Fruit fly (Drosophila melanogaster) whole organism, embryonic: Measurements from ENCODE around the gene CG16753.

Experiments
- B-H2 ChIP-seq: fragments of 200-800 bp; sonication (Bioruptor generic); optimal IDR thresholded peaks from 2 replicates; lab custom pipeline; 2018; ENCODE audit warnings: missing biosample characterization, mild to moderate bottlenecking, missing genetic modification characterization
- BEAF-32 ChIP-seq: fragments of 200-800 bp; sonication (Bioruptor generic); optimal IDR thresholded peaks from 3 replicates; lab custom pipeline; 2017; ENCODE audit warnings: missing biosample characterization, missing genetic modification characterization, mild to moderate bottlenecking, moderate library complexity, missing genetic modification reagents
- CG1024 ChIP-seq: fragments of 200-800 bp; sonication (Bioruptor generic); IDR thresholded peaks from 2 replicates; pipeline ENCODE4 v1.3.6; 2022; ENCODE audit warnings: missing biosample characterization, missing genetic modification characterization
- CG10321 ChIP-seq: fragments of 200-800 bp; sonication (Bioruptor generic); IDR thresholded peaks from 2 replicates; pipeline ENCODE4 v1.3.6; 2022; ENCODE audit warnings: missing biosample characterization, missing genetic modification characterization
- CG10543 ChIP-seq: fragments of 200-800 bp; sonication (Bioruptor generic); optimal IDR thresholded peaks from 3 replicates; lab custom pipeline; 2017; ENCODE audit warnings: missing biosample characterization, mild to moderate bottlenecking, missing genetic modification characterization, moderate library complexity
- CG11695 ChIP-seq: fragments of 200-800 bp; sonication (Bioruptor generic); IDR thresholded peaks from 3 replicates; pipeline ENCODE4 v1.3.6; 2022; ENCODE audit warnings: missing biosample characterization, missing genetic modification characterization
- CG12659 ChIP-seq: fragments of 200-800 bp; sonication (Bioruptor generic); optimal IDR thresholded peaks from 3 replicates; lab custom pipeline; 2017; ENCODE audit warnings: mild to moderate bottlenecking, missing biosample characterization, missing genetic modification reagents, missing genetic modification characterization
- CG1603 ChIP-seq: fragments of 200-800 bp; sonication (Bioruptor generic); optimal IDR thresholded peaks from 2 replicates; lab custom pipeline; 2019; ENCODE audit warnings: missing biosample characterization, mild to moderate bottlenecking, missing genetic modification characterization, moderate library complexity
- CG16813 ChIP-seq: fragments of 200-800 bp; sonication (Bioruptor generic); IDR thresholded peaks from 3 replicates; pipeline ENCODE4 v1.3.6; 2022; ENCODE audit warnings: missing biosample characterization, missing genetic modification characterization; ENCODE audit not compliant: partially characterized antibody
- CG17912 ChIP-seq: fragments of 200-800 bp; sonication (Bioruptor generic); optimal IDR thresholded peaks from 2 replicates; lab custom pipeline; 2018; ENCODE audit warnings: missing biosample characterization, mild to moderate bottlenecking, missing genetic modification characterization
- CG18262 ChIP-seq: fragments of 200-800 bp; optimal IDR thresholded peaks from 3 replicates; lab custom pipeline; 2019; ENCODE audit warnings: missing biosample characterization, mild to moderate bottlenecking, missing genetic modification characterization, moderate library complexity
- CG3065 ChIP-seq: fragments of 200-800 bp; sonication (Bioruptor generic); optimal IDR thresholded peaks from 2 replicates; lab custom pipeline; 2016; ENCODE audit warnings: missing biosample characterization, missing genetic modification characterization
- CG43689 ChIP-seq: fragments of 200-800 bp; sonication (Bioruptor generic); IDR thresholded peaks from 2 replicates; pipeline ENCODE4 v1.3.6; 2022; ENCODE audit warnings: missing biosample characterization, missing genetic modification characterization
- CG4730 ChIP-seq: fragments of 200-800 bp; sonication (Bioruptor generic); IDR thresholded peaks from 2 replicates; pipeline ENCODE4 v1.3.6; 2022; ENCODE audit warnings: missing biosample characterization, missing genetic modification characterization
- CG6791 ChIP-seq: fragments of 200-800 bp; sonication (Bioruptor generic); IDR thresholded peaks from 3 replicates; pipeline ENCODE4 v1.3.6; 2022; ENCODE audit warnings: missing biosample characterization, missing genetic modification characterization; ENCODE audit not compliant: partially characterized antibody
- CG7556 ChIP-seq: fragments of 200-800 bp; sonication (Bioruptor generic); optimal IDR thresholded peaks from 2 replicates; lab custom pipeline; 2017; ENCODE audit warnings: missing biosample characterization, mild to moderate bottlenecking, missing genetic modification characterization
- CG7963 ChIP-seq: fragments of 200-800 bp; sonication (Bioruptor generic); IDR thresholded peaks from 3 replicates; pipeline ENCODE4 v1.3.6; 2022; ENCODE audit warnings: missing biosample characterization, missing genetic modification characterization; ENCODE audit not compliant: partially characterized antibody
- CG7987 ChIP-seq: fragments of 200-800 bp; sonication (Bioruptor generic); optimal IDR thresholded peaks from 2 replicates; lab custom pipeline; 2018; ENCODE audit warnings: missing biosample characterization, mild to moderate bottlenecking, missing genetic modification characterization, moderate library complexity
- Dref ChIP-seq: fragments of 200-800 bp; sonication (Bioruptor generic); IDR thresholded peaks from 2 replicates; pipeline ENCODE4 v1.3.6; 2022; ENCODE audit warnings: missing biosample characterization, missing genetic modification characterization
- HHEX ChIP-seq: fragments of 200-800 bp; sonication (Bioruptor generic); optimal IDR thresholded peaks from 3 replicates; lab custom pipeline; 2017; ENCODE audit warnings: missing biosample characterization, mild to moderate bottlenecking, missing genetic modification characterization, missing genetic modification reagents
- Kr ChIP-seq: fragments of 200-800 bp; sonication (Bioruptor generic); optimal IDR thresholded peaks from 2 replicates; lab custom pipeline; 2017; ENCODE audit warnings: missing biosample characterization, mild to moderate bottlenecking, missing genetic modification characterization
- Med ChIP-seq: fragments of 200-800 bp; sonication (Bioruptor generic); peaks from one replicate; lab custom pipeline; 2016; ENCODE audit warnings: missing biosample characterization, missing genetic modification characterization, mild to moderate bottlenecking, inconsistent platforms, moderate library complexity
- Neu2 ChIP-seq: fragments of 200-800 bp; sonication (Bioruptor generic); optimal IDR thresholded peaks from 3 replicates; lab custom pipeline; 2016; ENCODE audit warnings: missing biosample characterization, missing genetic modification characterization, borderline replicate concordance
- Oli ChIP-seq: fragments of 200-800 bp; sonication (Bioruptor generic); optimal IDR thresholded peaks from 2 replicates; lab custom pipeline; 2018; ENCODE audit warnings: missing biosample characterization, mild to moderate bottlenecking, missing genetic modification characterization, moderate library complexity
- Opbp ChIP-seq: fragments of 200-800 bp; sonication (Bioruptor generic); IDR thresholded peaks from 3 replicates; pipeline ENCODE4 v1.3.6; 2022; ENCODE audit warnings: missing biosample characterization, missing genetic modification characterization; ENCODE audit not compliant: partially characterized antibody
- amos ChIP-seq: fragments of 200-800 bp; sonication (Bioruptor generic); IDR thresholded peaks from 2 replicates; pipeline ENCODE4 v1.3.6; 2022; ENCODE audit warnings: missing biosample characterization, missing genetic modification characterization; ENCODE audit not compliant: partially characterized antibody
- ase ChIP-seq: fragments of 200-800 bp; sonication (Bioruptor generic); IDR thresholded peaks from 3 replicates; pipeline ENCODE4 v1.3.6; 2022; ENCODE audit warnings: missing biosample characterization, missing genetic modification characterization
- bab2 ChIP-seq: fragments of 200-800 bp; sonication (Bioruptor generic); optimal IDR thresholded peaks from 2 replicates; lab custom pipeline; 2016; ENCODE audit warnings: missing biosample characterization, missing genetic modification characterization
- bbx ChIP-seq: fragments of 200-800 bp; sonication (Bioruptor generic); IDR thresholded peaks from 2 replicates; pipeline ENCODE4 v1.3.6; 2022; ENCODE audit warnings: missing biosample characterization, missing genetic modification characterization; ENCODE audit not compliant: partially characterized antibody
- chif ChIP-seq, 2 experiments: fragments of 200-800 bp; sonication (Bioruptor generic); optimal IDR thresholded peaks; 3 replicates each; lab custom pipeline; 2016; ENCODE audit warnings: missing biosample characterization in 2 of 2, missing genetic modification characterization in 2 of 2
- chn ChIP-seq: fragments of 200-800 bp; sonication (Bioruptor generic); optimal IDR thresholded peaks from 2 replicates; lab custom pipeline; 2016; ENCODE audit warnings: missing biosample characterization, missing genetic modification characterization
- ci ChIP-seq: fragments of 200-800 bp; sonication (Bioruptor generic); IDR thresholded peaks from 3 replicates; pipeline ENCODE4 v1.3.6; 2022; ENCODE audit warnings: missing biosample characterization, missing genetic modification characterization
- dpn ChIP-seq, 2 experiments: fragments of 200-800 bp; sonication (Bioruptor generic); optimal IDR thresholded peaks; 3 replicates each; lab custom pipeline; 2016; ENCODE audit warnings: missing biosample characterization in 2 of 2, missing genetic modification characterization in 2 of 2
- emc ChIP-seq: fragments of 200-800 bp; sonication (Bioruptor generic); optimal IDR thresholded peaks from 2 replicates; lab custom pipeline; 2016; ENCODE audit warnings: missing biosample characterization, missing genetic modification characterization
- inv ChIP-seq: fragments of 200-800 bp; sonication (Bioruptor generic); IDR thresholded peaks from 2 replicates; pipeline ENCODE4 v1.3.6; 2022; ENCODE audit warnings: missing biosample characterization, missing genetic modification characterization; ENCODE audit not compliant: partially characterized antibody
- jigr1 ChIP-seq: fragments of 200-800 bp; sonication (Bioruptor generic); IDR thresholded peaks from 3 replicates; pipeline ENCODE4 v1.3.6; 2022; ENCODE audit warnings: missing biosample characterization, missing genetic modification characterization
- jumu ChIP-seq: fragments of 200-800 bp; sonication (Bioruptor generic); optimal IDR thresholded peaks from 3 replicates; lab custom pipeline; 2016; ENCODE audit warnings: missing biosample characterization, missing genetic modification characterization
- lab ChIP-seq: fragments of 200-800 bp; sonication (Bioruptor generic); optimal IDR thresholded peaks from 3 replicates; lab custom pipeline; 2017; ENCODE audit warnings: missing biosample characterization, missing genetic modification characterization, mild to moderate bottlenecking, moderate library complexity, missing genetic modification reagents
- nerfin-1 ChIP-seq: fragments of 200-800 bp; sonication (Bioruptor generic); optimal IDR thresholded peaks from 3 replicates; lab custom pipeline; 2019; ENCODE audit warnings: missing biosample characterization, mild to moderate bottlenecking, missing genetic modification characterization, moderate library complexity
- oc ChIP-seq: fragments of 200-800 bp; sonication (Bioruptor generic); optimal IDR thresholded peaks from 2 replicates; lab custom pipeline; 2018; ENCODE audit warnings: missing biosample characterization, mild to moderate bottlenecking, missing genetic modification characterization, moderate library complexity
- pros ChIP-seq: fragments of 200-800 bp; sonication (Bioruptor generic); optimal IDR thresholded peaks from 3 replicates; lab custom pipeline; 2019; ENCODE audit warnings: missing biosample characterization, mild to moderate bottlenecking, missing genetic modification characterization, moderate library complexity
- rib ChIP-seq: fragments of 200-800 bp; sonication (Bioruptor generic); IDR thresholded peaks from 2 replicates; pipeline ENCODE4 v1.3.6; 2022; ENCODE audit warnings: missing biosample characterization, missing genetic modification characterization
- scrt ChIP-seq: fragments of 200-800 bp; sonication (Bioruptor generic); optimal IDR thresholded peaks from 2 replicates; lab custom pipeline; 2018; ENCODE audit warnings: missing biosample characterization, mild to moderate bottlenecking, missing genetic modification characterization, moderate library complexity
- seq ChIP-seq: fragments of 200-800 bp; sonication (Bioruptor generic); IDR thresholded peaks from 2 replicates; pipeline ENCODE4 v1.3.6; 2022; ENCODE audit warnings: missing biosample characterization, missing genetic modification characterization
- sob ChIP-seq: fragments of 200-800 bp; sonication (Bioruptor generic); IDR thresholded peaks from 2 replicates; pipeline ENCODE4 v1.3.6; 2022; ENCODE audit warnings: missing biosample characterization, missing genetic modification characterization
- stwl ChIP-seq: fragments of 200-800 bp; sonication (Bioruptor generic); optimal IDR thresholded peaks from 3 replicates; lab custom pipeline; 2018; ENCODE audit warnings: missing biosample characterization, mild to moderate bottlenecking, missing genetic modification characterization, moderate library complexity
- sug ChIP-seq: fragments of 200-800 bp; optimal IDR thresholded peaks from 2 replicates; lab custom pipeline; 2019; ENCODE audit warnings: missing biosample characterization, mild to moderate bottlenecking, missing genetic modification characterization, moderate library complexity
- tio ChIP-seq: fragments of 200-800 bp; sonication (Bioruptor generic); optimal IDR thresholded peaks from 2 replicates; lab custom pipeline; 2017; ENCODE audit warnings: missing biosample characterization, missing genetic modification characterization, inconsistent platforms
- toy ChIP-seq: fragments of 200-800 bp; sonication (Bioruptor generic); IDR thresholded peaks from 2 replicates; pipeline ENCODE4 v1.3.6; 2022; ENCODE audit warnings: missing biosample characterization, missing genetic modification characterization
- trem ChIP-seq: fragments of 200-800 bp; optimal IDR thresholded peaks from 3 replicates; lab custom pipeline; 2019; ENCODE audit warnings: missing biosample characterization, mild to moderate bottlenecking, missing genetic modification characterization, moderate library complexity

CG16753 gene

dm6 chr3L:3054851-3055250 lies at the start of gene CG16753 (continued):
- TF ChIP-seq Med (GFP tag; lab: Kevin White, UChicago) (peak; percentile 70), jigr1 (GFP tag; lab: Robert Waterston, UW) (no peak), CG17912 (GFP tag; lab: Kevin White, UChicago) (peak; percentile 21), CG4730 (GFP tag; lab: Robert Waterston, UW) (no peak), pros (GFP tag; lab: Kevin White, UChicago) (no peak), CG7556 (GFP tag; lab: Kevin White, UChicago) (no peak), sug (tag; lab: Kevin White, UChicago) (no peak), lab (GFP tag; lab: Kevin White, UChicago) (no peak), CG10321 (no peak), Oli (tag; lab: Kevin White, UChicago) (no peak), CG12659 (GFP tag; lab: Kevin White, UChicago) (no peak), CG7963 (GFP tag; lab: Robert Waterston, UW) (peak; percentile 67), CG43689 (GFP tag; lab: Robert Waterston, UW) (no peak), CG3065 (GFP tag; lab: Kevin White, UChicago) (no peak), rib (GFP tag; lab: Robert Waterston, UW) (no peak), amos (peak; percentile 9; the same call in 1 of the 2 replicates), B-H2 (GFP tag; lab: Kevin White, UChicago) (no peak), stwl (peak; percentile 48), inv (GFP tag; lab: Robert Waterston, UW) (0 out of 2 replicates have a peak, but pooled peaks have one; percentile 19), dpn (GFP tag; optimal IDR thresholded peaks at IDR 0.05; lab: Kevin White, UChicago) (no peak), jumu (GFP tag; lab: Kevin White, UChicago) (no peak), chif (GFP tag; optimal IDR thresholded peaks at IDR 0.05; lab: Kevin White, UChicago) (no peak), trem (tag; lab: Kevin White, UChicago) (peak; percentile 51), CG16813 (no peak; the same call in 2 of the 3 replicates), Opbp (peak; percentile 62; the same call in 2 of the 3 replicates), sob (GFP tag; lab: Robert Waterston, UW) (no peak), scrt (GFP tag; lab: Kevin White, UChicago) (no peak), CG1024 (GFP tag; lab: Robert Waterston, UW) (no peak), BEAF-32 (GFP tag; lab: Kevin White, UChicago) (peak; percentile 37), tio (GFP tag; lab: Kevin White, UChicago) (no peak), ci (GFP tag; lab: Robert Waterston, UW) (0 out of 3 replicates have a peak, but pooled peaks have one; percentile 19), oc (tag; lab: Kevin White, UChicago) (peak; percentile 87), Neu2 (no peak), CG11695 (GFP tag; lab: Robert Waterston, UW) (no peak), toy (GFP tag; lab: Robert Waterston, UW) (no peak), nerfin-1 (no peak), CG10543 (GFP tag; lab: Kevin White, UChicago) (no peak), CG18262 (no peak), bbx (GFP tag; lab: Robert Waterston, UW) (peak; percentile 81), bab2 (no peak), HHEX (no peak), emc (GFP tag; lab: Kevin White, UChicago) (no peak), ase (GFP tag; lab: Robert Waterston, UW) (no peak), CG1603 (tag; lab: Kevin White, UChicago) (peak; percentile 33), CG7987 (no peak), Kr (no peak), seq (no peak), Dref (GFP tag; lab: Robert Waterston, UW) (peak; percentile 84), chn (GFP tag; lab: Kevin White, UChicago) (no peak), CG6791 (peak; percentile 82)
